Worm (Caenorhabditis elegans): ENCODE measurements around the gene R31.2.

Gene R31.2

DNA sequence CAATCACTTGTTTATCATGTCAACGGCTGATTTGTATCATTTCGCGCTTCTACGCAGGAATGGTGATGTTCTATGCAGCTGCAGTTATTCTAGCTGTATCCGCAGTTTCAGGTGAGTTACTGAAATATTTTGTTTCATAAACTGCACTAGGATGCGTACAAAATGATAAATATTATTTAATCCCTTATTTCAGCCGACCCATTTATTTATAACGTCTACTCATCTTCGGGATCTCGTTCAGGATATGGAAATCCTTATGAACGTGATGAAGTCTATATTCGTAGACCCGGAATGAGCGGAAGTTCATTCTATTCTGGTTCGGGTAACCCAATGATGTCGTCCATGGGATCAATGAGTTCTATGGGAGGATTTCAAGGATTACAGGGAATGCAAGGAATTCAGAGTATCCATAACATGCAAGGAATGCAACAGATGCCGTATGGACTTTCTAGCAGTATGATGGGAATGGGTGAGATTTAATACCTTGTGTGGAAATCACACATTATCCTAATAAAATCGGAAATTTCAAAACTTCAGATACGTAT, 11.7 kb downstream of the R31.2 start, which contains the start of gene F58H1.2:
Gene F58H1.2 (plus strand): TSS at position 51 of the 545 bp plus-strand sequence.
- no peak for TF ChIP-seq alr-1 (tag; optimal IDR thresholded peaks at IDR 0.05)
- TF ChIP-seq mbf-1 (tag; optimal IDR thresholded peaks at IDR 0.05), result no peak
- TF ChIP-seq R02D3.7 (tag; optimal IDR thresholded peaks at IDR 0.05), result no peak
- no peak for TF ChIP-seq nhr-129 (tag; optimal IDR thresholded peaks at IDR 0.05)
- no peak for TF ChIP-seq Y55F3AM.14 (GFP tag; optimal IDR thresholded peaks at IDR 0.05)
- TF ChIP-seq C34F6.9 (tag; optimal IDR thresholded peaks at IDR 0.05), result no peak
- TF ChIP-seq ZK546.5 (tag; optimal IDR thresholded peaks at IDR 0.05), result no peak
- no peak for TF ChIP-seq ceh-16 (tag; optimal IDR thresholded peaks at IDR 0.05)
- TF ChIP-seq nhr-12 (tag; optimal IDR thresholded peaks at IDR 0.05), result no peak
- no peak for TF ChIP-seq nhr-237 (tag; optimal IDR thresholded peaks at IDR 0.05)

DNA sequence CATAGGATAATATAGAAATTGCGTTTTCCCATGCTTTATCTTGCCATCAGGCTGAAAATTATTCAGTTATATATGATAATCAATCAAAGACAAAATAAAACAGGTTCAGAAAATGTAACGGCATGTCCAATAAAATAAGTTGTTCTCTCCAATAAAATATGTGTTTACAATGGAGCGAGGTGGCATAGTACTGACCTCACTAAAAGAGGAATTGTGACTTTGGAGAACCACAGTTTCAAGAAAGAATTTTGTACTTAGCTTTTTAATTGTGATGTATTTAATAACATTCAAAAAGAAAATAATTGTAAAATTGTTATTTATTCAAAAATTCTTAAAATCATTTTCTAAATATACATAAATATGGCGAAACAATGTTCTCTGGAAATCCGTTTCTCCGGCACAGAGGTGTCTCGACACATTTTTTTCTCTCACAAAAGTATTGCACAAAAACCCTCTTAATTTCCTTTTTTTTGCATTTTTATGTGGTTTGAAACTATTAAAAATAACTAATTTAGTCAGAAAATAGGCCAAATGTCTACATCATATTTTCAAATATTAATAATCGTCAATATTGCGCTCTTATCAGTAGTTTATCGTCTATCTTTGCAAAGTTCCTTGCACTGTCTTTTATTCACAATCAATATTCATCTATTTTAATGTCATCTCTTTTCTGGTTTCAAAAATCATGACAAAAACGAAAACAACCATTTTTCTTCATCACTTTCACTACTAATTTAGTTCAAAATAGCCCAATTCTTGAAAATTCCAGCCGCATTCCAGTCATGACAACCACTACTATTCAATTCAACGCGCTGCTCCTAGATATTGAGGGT, 16.0 kb downstream of the R31.2 start, which contains the start of the genes aman-2 and F58H1.3:
Gene aman-2 (minus strand): TSS at position 51 of the 833 bp plus-strand sequence.
Gene F58H1.3 (plus strand): TSS at position 783 of the 833 bp plus-strand sequence.
- no peak for TF ChIP-seq mdl-1 (tag; optimal IDR thresholded peaks at IDR 0.05)
- TF ChIP-seq R02D3.7 (tag; optimal IDR thresholded peaks at IDR 0.05), result no peak
- no peak for TF ChIP-seq elt-1 (tag; optimal IDR thresholded peaks at IDR 0.05)
- TF ChIP-seq lsy-2 (tag; optimal IDR thresholded peaks at IDR 0.05), result peak in 1 of 2 experiments; percentile 70
- TF ChIP-seq crh-2 (tag; optimal IDR thresholded peaks at IDR 0.05), result peak; percentile 26
- TF ChIP-seq snpc-4 (tag; optimal IDR thresholded peaks at IDR 0.05), result peak; percentile 11
- TF ChIP-seq sma-3 (GFP tag; optimal IDR thresholded peaks at IDR 0.05), result peak; percentile 60
- TF ChIP-seq fos-1 (tag; optimal IDR thresholded peaks at IDR 0.05), result peak; percentile 6
- no peak for TF ChIP-seq nhr-6 (tag; optimal IDR thresholded peaks at IDR 0.05)
- peak; percentile 82 for TF ChIP-seq C34F6.9 (tag; optimal IDR thresholded peaks at IDR 0.05)
- peak; percentile 66 for TF ChIP-seq unc-55 (GFP tag; optimal IDR thresholded peaks at IDR 0.05)
- peak; percentile 36 for TF ChIP-seq lin-13 (GFP tag; optimal IDR thresholded peaks at IDR 0.05)
- TF ChIP-seq nhr-77 (tag; optimal IDR thresholded peaks at IDR 0.05), result no peak
- TF ChIP-seq nhr-129 (tag; optimal IDR thresholded peaks at IDR 0.05), result peak; percentile 37
- TF ChIP-seq nhr-23 (tag; optimal IDR thresholded peaks at IDR 0.05), result no peak

DNA sequence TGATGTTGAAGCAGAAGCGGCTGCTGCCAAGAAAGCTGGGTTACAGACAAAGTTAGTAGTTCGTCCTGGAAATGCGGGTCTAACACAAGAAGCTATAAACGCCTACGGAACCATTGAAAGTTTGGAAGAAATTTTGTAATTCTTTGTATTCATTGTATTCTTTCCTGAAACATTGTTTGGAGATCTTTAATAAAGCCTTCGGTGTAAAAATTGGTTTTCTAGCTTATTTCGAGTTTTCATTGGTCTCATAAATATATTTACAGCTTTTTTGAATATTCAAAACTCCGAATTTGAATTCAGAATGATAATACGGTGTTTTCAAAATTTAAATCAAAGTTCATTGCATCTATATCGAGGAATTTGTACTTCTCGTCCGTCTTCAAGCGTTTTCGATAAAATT, 17.5 kb downstream of the R31.2 start, which contains the start of gene F58H1.8:
Gene F58H1.8 (plus strand): TSS at position 301 of the 400 bp plus-strand sequence.
- no peak for TF ChIP-seq nhr-23 (tag; optimal IDR thresholded peaks at IDR 0.05)
- TF ChIP-seq elt-1 (tag; optimal IDR thresholded peaks at IDR 0.05), result no peak
- no peak for TF ChIP-seq sem-4 (tag; optimal IDR thresholded peaks at IDR 0.05)
- TF ChIP-seq peb-1 (tag; optimal IDR thresholded peaks at IDR 0.05), result no peak
- TF ChIP-seq mbf-1 (tag; optimal IDR thresholded peaks at IDR 0.05), result no peak
- no peak for TF ChIP-seq fos-1 (tag; optimal IDR thresholded peaks at IDR 0.05)
- TF ChIP-seq nhr-77 (tag; optimal IDR thresholded peaks at IDR 0.05), result no peak
- no peak for TF ChIP-seq dmd-4 (tag; optimal IDR thresholded peaks at IDR 0.05)
- no peak for TF ChIP-seq elt-3 (tag; optimal IDR thresholded peaks at IDR 0.05)
- TF ChIP-seq ama-1 (optimal IDR thresholded peaks at IDR 0.05), result no peak
- TF ChIP-seq skn-1 (tag; optimal IDR thresholded peaks at IDR 0.05), result no peak
- TF ChIP-seq lin-13 (GFP tag; optimal IDR thresholded peaks at IDR 0.05), result no peak
- no peak for TF ChIP-seq nhr-25 (tag; optimal IDR thresholded peaks at IDR 0.05)
- TF ChIP-seq ztf-11 (tag; optimal IDR thresholded peaks at IDR 0.05), result no peak
- TF ChIP-seq Y55F3AM.14 (GFP tag; optimal IDR thresholded peaks at IDR 0.05), result no peak
- TF ChIP-seq ztf-4 (tag; optimal IDR thresholded peaks at IDR 0.05), result no peak
- no peak for TF ChIP-seq R02D3.7 (tag; optimal IDR thresholded peaks at IDR 0.05)
- no peak for TF ChIP-seq nhr-10 (tag; optimal IDR thresholded peaks at IDR 0.05)

DNA sequence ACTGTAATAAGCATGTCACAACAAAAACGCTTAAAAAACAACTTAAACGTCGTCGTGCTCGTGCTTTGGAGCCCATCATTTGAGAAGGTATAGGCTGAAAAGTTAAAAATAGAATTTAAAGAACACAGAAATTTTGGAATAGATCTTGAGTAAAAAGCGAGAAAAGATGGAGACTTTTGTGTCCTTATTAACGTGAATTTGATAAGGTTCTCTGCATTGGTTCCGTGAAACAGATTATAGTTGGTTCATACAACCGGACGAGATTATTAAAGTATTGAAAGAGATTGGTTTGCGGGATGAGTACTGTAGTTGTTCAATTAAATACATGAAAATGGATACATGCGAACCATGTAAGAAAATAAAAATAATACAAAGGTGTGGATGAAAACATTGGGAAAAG, 20.3 kb downstream of the R31.2 start, which contains the start of gene gpla-1:
Gene gpla-1 (minus strand): TSS at position 101 of the 400 bp plus-strand sequence.
- TF ChIP-seq unc-55 (GFP tag; optimal IDR thresholded peaks at IDR 0.05), result no peak
- TF ChIP-seq ztf-4 (tag; optimal IDR thresholded peaks at IDR 0.05), result no peak
- TF ChIP-seq sem-4 (tag; optimal IDR thresholded peaks at IDR 0.05), result no peak

DNA sequence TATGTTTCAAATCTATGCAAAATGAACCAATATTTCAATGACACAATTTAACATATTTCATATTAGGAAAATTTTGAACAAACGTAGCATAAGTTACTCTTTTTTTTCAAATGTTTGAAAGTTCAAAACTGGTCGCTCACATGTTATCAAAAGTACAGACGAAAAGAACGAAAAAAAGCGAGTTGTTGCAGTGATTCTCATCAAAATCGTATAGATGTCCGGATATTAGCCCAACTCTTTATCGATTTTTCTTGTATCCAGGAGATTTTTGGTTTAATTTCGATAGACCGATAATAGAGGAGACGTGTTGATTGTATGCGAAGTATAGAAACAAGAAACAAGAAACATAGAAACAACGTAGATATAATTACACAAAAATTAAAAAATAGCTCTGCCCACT, 23.0 kb downstream of the R31.2 start:
- TF ChIP-seq fos-1 (tag; optimal IDR thresholded peaks at IDR 0.05) (no peak), snpc-4 (tag; optimal IDR thresholded peaks at IDR 0.05) (no peak), C34F6.9 (tag; optimal IDR thresholded peaks at IDR 0.05) (no peak), ZK546.5 (tag; optimal IDR thresholded peaks at IDR 0.05) (no peak), lin-13 (GFP tag; optimal IDR thresholded peaks at IDR 0.05) (no peak), mab-5 (tag; optimal IDR thresholded peaks at IDR 0.05) (no peak), skn-1 (tag; optimal IDR thresholded peaks at IDR 0.05) (no peak)
